Fruit fly (Drosophila melanogaster) whole organism, wandering third instar larva: ENCODE results near the gene CG42327.

Experiments used
- Hnf4 ChIP-seq: fragments of 200-800 bp; sonication (Bioruptor generic); optimal IDR thresholded peaks from 2 replicates; lab custom pipeline; 2016; ENCODE audit warnings: missing biosample characterization, mild to moderate bottlenecking, missing genetic modification characterization
- Myc ChIP-seq: fragments of >200 bp; optimal IDR thresholded peaks from 2 replicates; lab custom pipeline; 2017
- OdsH ChIP-seq: fragments of 200-800 bp; sonication (Bioruptor generic); optimal IDR thresholded peaks from 2 replicates; lab custom pipeline; 2016; ENCODE audit warnings: missing biosample characterization, mild to moderate bottlenecking, missing genetic modification characterization
- Vsx2 ChIP-seq: fragments of 200-300, 225-300 bp; sonication (Bioruptor generic); optimal IDR thresholded peaks from 2 replicates; lab custom pipeline; 2018; ENCODE audit warnings: missing biosample characterization, missing genetic modification characterization; ENCODE audit not compliant: partially characterized antibody
- dl ChIP-seq, 2 experiments: fragments of 175-275, 200-275 bp in 1 of 2; fragments of 200-275 bp in 1 of 2; sonication (Bioruptor generic); optimal IDR thresholded peaks; lab custom pipeline; 2018; ENCODE audit warnings: mild to moderate bottlenecking in 2 of 2, missing biosample characterization in 2 of 2, missing genetic modification characterization in 2 of 2, moderate library complexity in 2 of 2; ENCODE audit not compliant: partially characterized antibody in 2 of 2, insufficient read depth in 1 of 2
- dsf ChIP-seq: sonication (Bioruptor generic); optimal IDR thresholded peaks from 2 replicates; lab custom pipeline; 2016; ENCODE audit warnings: missing biosample characterization, missing genetic modification characterization, borderline replicate concordance

DNA sequence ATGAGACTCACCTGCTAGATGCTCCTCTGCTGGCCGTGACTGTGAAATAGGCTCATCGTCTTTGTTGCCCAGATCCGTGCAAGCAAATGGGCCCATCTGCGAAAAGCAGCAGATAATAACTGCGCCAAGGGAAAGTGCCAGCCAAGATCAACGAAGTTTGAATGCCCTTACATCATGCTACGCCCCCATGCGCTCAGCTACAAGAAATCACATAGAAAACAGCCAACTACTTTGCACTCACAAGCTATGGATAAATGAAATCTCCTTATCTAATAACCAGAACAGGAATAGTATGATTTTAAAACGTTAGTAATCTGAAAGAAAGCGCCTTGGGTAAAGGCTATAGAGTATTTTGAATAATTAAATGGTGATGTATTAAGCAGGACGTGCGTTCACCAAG, 15.8 kb downstream of the CG42327 start:
- no peak for TF ChIP-seq dl (GFP tag; optimal IDR thresholded peaks at IDR 0.05; lab: Kevin White, UChicago; ENCODE audit: insufficient read depth in 1 of 2, partially characterized antibody in 2 of 2)
- TF ChIP-seq dsf (GFP tag; lab: Kevin White, UChicago), result no peak
- TF ChIP-seq Hnf4, result no peak
- TF ChIP-seq OdsH (GFP tag; lab: Kevin White, UChicago), result no peak
- no peak for TF ChIP-seq Myc (lab: Kevin White, UChicago)
- no peak for TF ChIP-seq Vsx2 (GFP tag; lab: Kevin White, UChicago)
